Worm (Caenorhabditis elegans) whole organism, L4 larva: Measurements from ENCODE around the gene T08G5.3.

Experiments used
- ZK337.2 ChIP-seq: fragments of 200-800 bp; sonication (Bioruptor generic); IDR thresholded peaks from 2 replicates; pipeline ENCODE4 v1.3.6; 2022; ENCODE audit warnings: missing genetic modification reagents, missing genetic modification characterization, missing compliant biosample characterization
- aha-1 ChIP-seq: fragments of 150-350 bp; peaks from one replicate; lab custom pipeline; 2014; ENCODE audit warnings: missing biosample characterization, missing genetic modification characterization
- ceh-20 ChIP-seq: fragments of 200-800 bp; sonication (Bioruptor generic); IDR thresholded peaks from 2 replicates; pipeline ENCODE4 v1.3.6; 2022; ENCODE audit warnings: missing genetic modification reagents, missing genetic modification characterization, missing compliant biosample characterization
- ceh-28 ChIP-seq: fragments of 150-350 bp; optimal IDR thresholded peaks from 2 replicates; lab custom pipeline; 2014; ENCODE audit warnings: missing biosample characterization, missing genetic modification reagents, missing genetic modification characterization
- ceh-32 ChIP-seq: sonication (generic microtip); optimal IDR thresholded peaks from 2 replicates; lab custom pipeline; 2016; ENCODE audit warnings: mild to moderate bottlenecking, missing genetic modification characterization, missing compliant biosample characterization; ENCODE audit not compliant: poor library complexity
- ceh-44 ChIP-seq: fragments of 200-800 bp; sonication (Bioruptor generic); IDR thresholded peaks from 2 replicates; pipeline ENCODE4 v1.3.6; 2022; ENCODE audit warnings: missing genetic modification reagents, missing genetic modification characterization, missing compliant biosample characterization
- ceh-62 ChIP-seq: sonication (generic microtip); optimal IDR thresholded peaks from 2 replicates; lab custom pipeline; 2017; ENCODE audit warnings: missing biosample characterization, missing genetic modification characterization
- daf-16 ChIP-seq, 3 experiments: sonication (generic microtip); optimal IDR thresholded peaks; 2 replicates each; lab custom pipeline; 2016 to 2017; ENCODE audit warnings: missing genetic modification characterization in 3 of 3, missing genetic modification reagents in 3 of 3, mild to moderate bottlenecking in 2 of 3, missing compliant biosample characterization in 2 of 3, missing biosample characterization in 1 of 3, moderate library complexity in 1 of 3
- dmd-8 ChIP-seq: fragments of 200-800 bp; sonication (Bioruptor generic); IDR thresholded peaks from 2 replicates; pipeline ENCODE4 v1.3.6; 2022; ENCODE audit warnings: missing genetic modification characterization, missing compliant biosample characterization
- dmd-9 ChIP-seq: fragments of 200-800 bp; sonication (Bioruptor generic); IDR thresholded peaks from 2 replicates; pipeline ENCODE4 v1.3.6; 2022; ENCODE audit warnings: missing genetic modification reagents, missing genetic modification characterization, missing compliant biosample characterization
- dpl-1 ChIP-seq: fragments of 150-350 bp; optimal IDR thresholded peaks from 2 replicates; lab custom pipeline; 2014; ENCODE audit warnings: missing biosample characterization, missing genetic modification reagents, missing genetic modification characterization
- duxl-1 ChIP-seq: sonication (generic microtip); optimal IDR thresholded peaks from 2 replicates; lab custom pipeline; 2016; ENCODE audit warnings: mild to moderate bottlenecking, missing genetic modification characterization, moderate library complexity, missing compliant biosample characterization; ENCODE audit not compliant: poor library complexity
- dve-1 ChIP-seq: sonication (generic microtip); optimal IDR thresholded peaks from 2 replicates; lab custom pipeline; 2017; ENCODE audit warnings: antibody characterized with exemption, mild to moderate bottlenecking, missing genetic modification characterization, missing compliant biosample characterization; ENCODE audit not compliant: insufficient read depth
- fkh-10 ChIP-seq: fragments of 150-350 bp; optimal IDR thresholded peaks from 2 replicates; lab custom pipeline; 2014; ENCODE audit warnings: missing biosample characterization, missing genetic modification reagents, missing genetic modification characterization
- fos-1 ChIP-seq: fragments of 150-350 bp; optimal IDR thresholded peaks from 2 replicates; lab custom pipeline; 2014; ENCODE audit warnings: missing biosample characterization, missing genetic modification characterization
- hif-1 ChIP-seq, 2 experiments: sonication (generic microtip); optimal IDR thresholded peaks; 2 replicates each; lab custom pipeline; 2016 to 2017; ENCODE audit warnings: missing compliant biosample characterization in 2 of 2, missing genetic modification characterization in 2 of 2, missing genetic modification reagents in 2 of 2, missing genotype in 2 of 2, mild to moderate bottlenecking in 1 of 2
- hlh-11 ChIP-seq: fragments of 200-800 bp; sonication (Bioruptor generic); optimal IDR thresholded peaks from 2 replicates; lab custom pipeline; 2018; ENCODE audit warnings: mild to moderate bottlenecking, missing genetic modification characterization, missing compliant biosample characterization
- hlh-30 ChIP-seq: sonication (generic microtip); optimal IDR thresholded peaks from 2 replicates; lab custom pipeline; 2017; ENCODE audit warnings: antibody characterized with exemption, mild to moderate bottlenecking, missing genetic modification characterization, missing compliant biosample characterization; ENCODE audit not compliant: insufficient read depth
- hmg-1.1 ChIP-seq: fragments of 200-800 bp; sonication (Bioruptor generic); IDR thresholded peaks from 2 replicates; pipeline ENCODE4 v1.3.6; 2022; ENCODE audit warnings: missing genetic modification reagents, missing genetic modification characterization, missing compliant biosample characterization
- jun-1 ChIP-seq: fragments of 150-350 bp; optimal IDR thresholded peaks from 2 replicates; lab custom pipeline; 2014; ENCODE audit warnings: missing biosample characterization, missing genetic modification reagents, missing genetic modification characterization
- lsy-2 ChIP-seq, 2 experiments: fragments of 150-350 bp in 1 of 2; sonication (generic microtip) in 1 of 2; optimal IDR thresholded peaks; 2 replicates each; lab custom pipeline; 2014 to 2017; ENCODE audit warnings: missing biosample characterization in 2 of 2, missing genetic modification characterization in 2 of 2
- mep-1 ChIP-seq: fragments of 150-350 bp; sonication (generic microtip); optimal IDR thresholded peaks from 3 replicates; lab custom pipeline; 2014; ENCODE audit warnings: missing biosample characterization, missing genetic modification characterization
- mes-2 ChIP-seq: sonication (generic microtip); optimal IDR thresholded peaks from 2 replicates; lab custom pipeline; 2016; ENCODE audit warnings: missing genotype, mild to moderate bottlenecking, missing genetic modification characterization, missing compliant biosample characterization; ENCODE audit not compliant: poor library complexity, severe bottlenecking
- nhr-10 ChIP-seq: fragments of 150-350 bp; optimal IDR thresholded peaks from 2 replicates; lab custom pipeline; 2014; ENCODE audit warnings: missing biosample characterization, missing genetic modification characterization
- nhr-102 ChIP-seq: sonication (generic microtip); optimal IDR thresholded peaks from 2 replicates; lab custom pipeline; 2016; ENCODE audit warnings: mild to moderate bottlenecking, missing genetic modification characterization, moderate library complexity, missing compliant biosample characterization
- nhr-111 ChIP-seq: fragments of 200-800 bp; sonication (Bioruptor generic); optimal IDR thresholded peaks from 2 replicates; lab custom pipeline; 2018; ENCODE audit warnings: mild to moderate bottlenecking, missing genetic modification characterization, missing compliant biosample characterization
- nhr-28 ChIP-seq: fragments of 150-350 bp; optimal IDR thresholded peaks from 2 replicates; lab custom pipeline; 2014; ENCODE audit warnings: missing biosample characterization, missing genetic modification characterization
- nhr-48 ChIP-seq: sonication (generic microtip); optimal IDR thresholded peaks from 2 replicates; lab custom pipeline; 2016; ENCODE audit warnings: mild to moderate bottlenecking, missing genetic modification characterization, missing compliant biosample characterization
- nhr-6 ChIP-seq: fragments of 150-350 bp; optimal IDR thresholded peaks from 2 replicates; lab custom pipeline; 2014; ENCODE audit warnings: missing biosample characterization, missing genetic modification characterization
- nhr-76 ChIP-seq: fragments of 150-350 bp; optimal IDR thresholded peaks from 2 replicates; lab custom pipeline; 2014; ENCODE audit warnings: missing biosample characterization, missing genetic modification characterization
- rbr-2 ChIP-seq: sonication (generic microtip); optimal IDR thresholded peaks from 2 replicates; lab custom pipeline; 2016; ENCODE audit warnings: missing genotype, missing genetic modification characterization, missing compliant biosample characterization
- snpc-1.2 ChIP-seq: fragments of 200-800 bp; sonication (Bioruptor generic); IDR thresholded peaks from 2 replicates; pipeline ENCODE4 v1.3.6; 2022; ENCODE audit warnings: missing genetic modification reagents, missing genetic modification characterization, missing compliant biosample characterization
- tra-1 ChIP-seq: fragments of 200-800 bp; sonication (Bioruptor generic); IDR thresholded peaks from 2 replicates; pipeline ENCODE4 v1.3.6; 2022; ENCODE audit warnings: missing genetic modification reagents, missing genetic modification characterization, missing compliant biosample characterization
- unc-62 ChIP-seq, 3 experiments: fragments of 150-350 bp in 1 of 3; sonication (generic microtip); optimal IDR thresholded peaks in 2 of 3; peaks in 1 of 3; 1 replicate in 1 of 3; 2 replicates in 2 of 3; lab custom pipeline; 2014 to 2017; ENCODE audit warnings: missing biosample characterization in 3 of 3, missing genetic modification characterization in 3 of 3, missing genetic modification reagents in 3 of 3, missing genotype in 1 of 3
- zip-11 ChIP-seq: fragments of 200-800 bp; sonication (Bioruptor generic); IDR thresholded peaks from 2 replicates; pipeline ENCODE4 v1.3.6; 2022; ENCODE audit warnings: missing genetic modification characterization, missing compliant biosample characterization
- ztf-7 ChIP-seq: fragments of 150-350 bp; optimal IDR thresholded peaks from 2 replicates; lab custom pipeline; 2014; ENCODE audit warnings: missing biosample characterization, missing genetic modification characterization

Gene T08G5.3

DNA sequence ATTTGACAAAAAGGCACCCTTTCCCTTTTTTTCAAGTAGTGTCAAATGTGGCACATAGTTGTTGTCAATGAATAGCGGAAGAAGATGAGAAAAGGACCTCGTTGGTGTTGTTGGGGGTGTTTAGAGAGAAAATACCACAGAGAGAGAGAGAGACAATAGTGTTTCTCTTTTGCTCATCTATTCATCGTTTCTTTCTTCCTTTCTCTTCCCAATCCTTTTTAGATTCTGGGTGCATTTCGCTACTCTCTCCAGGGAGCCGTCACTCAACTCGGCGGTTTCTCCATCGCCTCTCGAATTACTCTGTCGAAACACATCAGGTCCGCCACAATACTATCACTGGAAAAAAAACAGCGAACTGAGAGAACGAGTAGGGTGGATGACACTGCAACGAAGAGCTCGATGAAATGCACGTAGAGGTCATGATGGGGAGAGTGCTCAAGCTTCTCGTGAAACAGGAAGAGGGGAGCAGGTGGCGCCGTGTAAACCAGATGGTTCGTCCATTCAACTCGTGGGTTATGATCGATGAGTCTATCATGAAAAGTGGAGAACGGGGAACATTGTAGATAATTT, 23.6 kb downstream of the T08G5.3 start:
- TF ChIP-seq aha-1 (tag; lab: Kevin White, UChicago) (peak; percentile 49), ceh-20 (peak; percentile 35; the same call in 1 of the 2 replicates), hlh-30 (tag; lab: Kevin White, UChicago) (peak; percentile 30), rbr-2 (tag; lab: Kevin White, UChicago) (peak; percentile 18), lsy-2 (tag; optimal IDR thresholded peaks at IDR 0.05; lab: Kevin White, UChicago) (peak in 1 of 2 experiments; percentile 2), duxl-1 (no peak), unc-62 (GFP tag; optimal IDR thresholded peaks at IDR 0.05 in 1 of 2; lab: Kevin White, UChicago) (peak in 1 of 2 experiments; percentile 72), unc-62 (tag; optimal IDR thresholded peaks at IDR 0.05; lab: Kevin White, UChicago) (no peak), daf-16 (GFP tag; optimal IDR thresholded peaks at IDR 0.05; lab: Kevin White, UChicago) (peak in 1 of 2 experiments; percentile 41), daf-16 (tag; optimal IDR thresholded peaks at IDR 0.05; lab: Kevin White, UChicago) (no peak), fkh-10 (GFP tag; lab: Kevin White, UChicago) (no peak), mep-1 (tag; lab: Kevin White, UChicago) (peak; percentile 51), hif-1 (tag; optimal IDR thresholded peaks at IDR 0.05; lab: Kevin White, UChicago) (peak in 1 of 2 experiments; percentile 89), fos-1 (tag; lab: Kevin White, UChicago) (no peak), tra-1 (GFP tag; lab: Robert Waterston, UW) (peak; percentile 14; the same call in 1 of the 2 replicates), hlh-11 (tag; lab: Kevin White, UChicago) (peak; percentile 40)

DNA sequence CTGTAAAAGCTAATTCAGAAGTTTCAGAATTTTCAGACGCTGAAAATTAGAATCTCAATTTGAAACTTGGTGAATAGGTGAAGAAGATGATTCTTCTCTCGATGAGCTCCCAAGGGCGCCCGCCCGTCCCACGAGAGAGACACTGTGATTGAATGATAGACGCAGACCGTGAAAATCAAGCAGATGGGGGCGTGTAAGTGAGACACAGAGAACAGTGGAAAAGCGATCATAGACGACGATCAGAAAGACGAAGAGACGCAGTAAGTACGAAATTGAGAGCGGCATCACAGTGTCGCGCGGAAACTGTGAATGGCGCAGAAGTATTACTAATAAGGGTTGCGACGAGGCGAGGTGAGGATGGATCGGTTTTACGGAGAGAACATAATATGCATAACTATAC, 24.9 kb downstream of the T08G5.3 start:
- peak; percentile 29 for TF ChIP-seq dve-1 (tag; lab: Kevin White, UChicago)
- TF ChIP-seq mes-2 (tag; lab: Kevin White, UChicago) = peak; percentile 52
- no peak for TF ChIP-seq nhr-10
- TF ChIP-seq dmd-8 (GFP tag; lab: Robert Waterston, UW) = no peak
- TF ChIP-seq jun-1 (tag; lab: Kevin White, UChicago) = no peak
- no peak for TF ChIP-seq ztf-7 (tag; lab: Kevin White, UChicago)
- no peak for TF ChIP-seq zip-11 (GFP tag; lab: Robert Waterston, UW)
- TF ChIP-seq hlh-11 (tag; lab: Kevin White, UChicago) = peak; percentile 56
- no peak for TF ChIP-seq ceh-32 (tag; lab: Kevin White, UChicago)
- TF ChIP-seq hmg-1.1 = 0 out of 2 replicates have a peak, but pooled peaks have one; percentile 22
- TF ChIP-seq ceh-44 (GFP tag; lab: Robert Waterston, UW) = no peak
- no peak for TF ChIP-seq nhr-111
- no peak for TF ChIP-seq nhr-6 (tag; lab: Kevin White, UChicago)
- peak; percentile 43 for TF ChIP-seq hlh-30 (tag; lab: Kevin White, UChicago)
- TF ChIP-seq nhr-102 (tag; lab: Kevin White, UChicago) = no peak
- TF ChIP-seq nhr-48 (tag; lab: Kevin White, UChicago) = no peak
- no peak for TF ChIP-seq ceh-62 (tag; lab: Kevin White, UChicago)
- no peak for TF ChIP-seq fkh-10 (GFP tag; lab: Kevin White, UChicago)
- TF ChIP-seq nhr-76 (tag; lab: Kevin White, UChicago) = no peak
- peak; percentile 72 for TF ChIP-seq aha-1 (tag; lab: Kevin White, UChicago)
- no peak for TF ChIP-seq snpc-1.2
- no peak for TF ChIP-seq daf-16 (GFP tag; optimal IDR thresholded peaks at IDR 0.05; lab: Kevin White, UChicago)
- peak; percentile 22 for TF ChIP-seq daf-16 (tag; optimal IDR thresholded peaks at IDR 0.05; lab: Kevin White, UChicago)
- TF ChIP-seq ZK337.2 = no peak
- no peak for TF ChIP-seq duxl-1
- no peak for TF ChIP-seq ceh-28 (tag; lab: Kevin White, UChicago)
- TF ChIP-seq dmd-9 (GFP tag; lab: Robert Waterston, UW) = no peak
- TF ChIP-seq nhr-28 (tag; lab: Kevin White, UChicago) = peak; percentile 11
- peak; percentile 32; the same call in 1 of the 2 replicates for TF ChIP-seq tra-1 (GFP tag; lab: Robert Waterston, UW)
- TF ChIP-seq dpl-1 (GFP tag; lab: Kevin White, UChicago) = no peak
